Worm (Caenorhabditis elegans) whole organism, L4/young adult: ENCODE measurements around the gene faxc-2.

Experiments used
- W03F9.2 ChIP-seq: fragments of 150-350 bp; optimal IDR thresholded peaks from 2 replicates; lab custom pipeline; 2014; ENCODE audit warnings: missing biosample characterization, missing genetic modification characterization
- dao-5 ChIP-seq: sonication (generic microtip); optimal IDR thresholded peaks from 2 replicates; lab custom pipeline; 2016; ENCODE audit warnings: missing genotype, missing genetic modification characterization, moderate library complexity, missing compliant biosample characterization
- him-1 ChIP-seq: sonication (generic microtip); optimal IDR thresholded peaks from 2 replicates; lab custom pipeline; 2016; ENCODE audit warnings: missing genotype, missing genetic modification reagents, missing genetic modification characterization, missing compliant biosample characterization

DNA sequence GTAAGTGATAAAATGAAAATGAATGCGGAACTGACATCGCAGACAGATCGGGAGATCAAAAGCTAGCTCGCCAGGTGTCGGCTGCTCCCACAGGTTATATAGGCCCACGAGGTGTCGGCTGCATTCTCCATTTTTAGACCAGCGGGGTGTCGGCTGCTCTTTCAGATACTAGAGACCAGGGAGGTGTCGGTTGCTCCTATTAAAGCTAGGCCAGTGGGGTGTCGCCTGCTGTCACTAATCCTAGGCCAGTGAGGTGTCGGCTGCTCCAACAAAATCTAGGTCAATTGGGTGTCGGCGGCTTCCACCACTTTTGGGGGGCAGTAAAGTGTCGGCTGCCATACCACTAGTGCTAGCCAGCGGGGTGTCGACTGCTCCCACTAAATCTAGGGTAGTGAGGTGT is 19.2 kb upstream of the faxc-2 start:
- TF ChIP-seq W03F9.2 (tag; lab: Kevin White, UChicago) (no peak), dao-5 (tag; lab: Kevin White, UChicago) (no peak), him-1 (tag; lab: Kevin White, UChicago) (no peak)
